Fruit fly (Drosophila melanogaster) whole organism, wandering third instar larva: Measurements from ENCODE around the gene CG15865.

Source experiments
- GATAd ChIP-seq: sonication (Bioruptor generic); optimal IDR thresholded peaks from 2 replicates; lab custom pipeline; 2016; ENCODE audit warnings: missing biosample characterization, missing genetic modification characterization
- Hr83 ChIP-seq: fragments of 200-300 bp; sonication (Bioruptor generic); optimal IDR thresholded peaks from 2 replicates; lab custom pipeline; 2016; ENCODE audit warnings: missing biosample characterization, mild to moderate bottlenecking, missing genetic modification characterization, moderate library complexity; ENCODE audit not compliant: poor library complexity, severe bottlenecking
- lola ChIP-seq: fragments of >200 bp; optimal IDR thresholded peaks from 2 replicates; lab custom pipeline; 2017; ENCODE audit warnings: missing biosample characterization, missing genetic modification characterization
- pan ChIP-seq: fragments of >200 bp; optimal IDR thresholded peaks from 2 replicates; lab custom pipeline; 2017
- sage ChIP-seq: fragments of 200-800 bp; sonication (Bioruptor generic); optimal IDR thresholded peaks from 2 replicates; lab custom pipeline; 2016; ENCODE audit warnings: missing biosample characterization, mild to moderate bottlenecking, missing genetic modification characterization

dm6 chrX:16688106-16688459 lies 23.8 kb upstream of the CG15865 start:
- TF ChIP-seq GATAd (GFP tag; lab: Kevin White, UChicago) (no peak), pan (lab: Kevin White, UChicago) (no peak), sage (GFP tag; lab: Kevin White, UChicago) (no peak), lola (GFP tag; lab: Kevin White, UChicago) (no peak), Hr83 (no peak)
